Worm (Caenorhabditis elegans): ENCODE results near the gene ral-1.
"Not testable (repeated sequence)": the region's sequence is repeated elsewhere in the genome, so short reads cannot be mapped to it uniquely, and the experiment has no call there.

DNA sequence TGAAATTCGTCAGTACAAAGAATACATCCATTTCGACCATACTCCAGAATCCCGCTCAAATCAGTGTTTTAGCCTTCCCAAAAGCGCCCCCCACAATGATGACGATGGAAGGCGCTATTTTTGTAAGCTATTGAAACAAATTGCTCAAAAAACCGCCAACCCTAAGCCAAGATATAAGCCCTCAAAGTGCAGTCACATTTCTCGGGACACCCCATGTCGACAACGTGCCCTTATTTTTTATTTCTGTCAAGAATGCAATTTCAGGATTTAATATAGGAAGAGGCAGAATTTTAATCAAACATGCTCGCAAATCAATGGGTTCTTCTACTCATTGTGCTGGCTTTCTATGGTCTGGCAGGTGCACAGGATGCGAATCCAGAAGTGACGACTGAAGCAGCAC lies 21.6 kb downstream of the ral-1 start, which contains the start of gene Y53G8AR.1:
- TF ChIP-seq nhr-28 (tag; optimal IDR thresholded peaks at IDR 0.05); nhr-2 (tag; optimal IDR thresholded peaks at IDR 0.05); mep-1 (tag; optimal IDR thresholded peaks at IDR 0.05); tbx-8 (GFP tag; optimal IDR thresholded peaks at IDR 0.05); lin-13 (tag; optimal IDR thresholded peaks at IDR 0.05); blmp-1 (tag; optimal IDR thresholded peaks at IDR 0.05); unc-120 (tag; optimal IDR thresholded peaks at IDR 0.05; ENCODE audit: poor library complexity, severe bottlenecking): not testable (repeated sequence)

All from whole organism, mixed stage, embryonic.